Fruit fly (Drosophila melanogaster) whole organism, wandering third instar larva: Measurements from ENCODE around the gene Gug.

Source experiments
- Abd-B ChIP-seq: fragments of >200 bp; optimal IDR thresholded peaks from 2 replicates; lab custom pipeline; 2017; ENCODE audit warnings: missing biosample characterization, missing genetic modification characterization
- CG32264 ChIP-seq: fragments of 200-800 bp; sonication (Bioruptor generic); optimal IDR thresholded peaks from 2 replicates; lab custom pipeline; 2016; ENCODE audit warnings: missing biosample characterization, missing genetic modification characterization
- CG9705 ChIP-seq: fragments of 200-800 bp; sonication (Bioruptor generic); optimal IDR thresholded peaks from 2 replicates; lab custom pipeline; 2018; ENCODE audit warnings: missing biosample characterization, mild to moderate bottlenecking, missing genetic modification characterization
- Dfd ChIP-seq: fragments of >200 bp; optimal IDR thresholded peaks from 2 replicates; lab custom pipeline; 2017; ENCODE audit warnings: missing biosample characterization, missing genetic modification characterization
- Dif ChIP-seq: fragments of 200-275, 200-300 bp; sonication (Bioruptor generic); optimal IDR thresholded peaks from 2 replicates; lab custom pipeline; 2018; ENCODE audit warnings: missing biosample characterization, missing genetic modification characterization; ENCODE audit not compliant: partially characterized antibody
- GATAd ChIP-seq: sonication (Bioruptor generic); optimal IDR thresholded peaks from 2 replicates; lab custom pipeline; 2016; ENCODE audit warnings: missing biosample characterization, missing genetic modification characterization
- HLH106 ChIP-seq: fragments of 200-800 bp; optimal IDR thresholded peaks from 3 replicates; lab custom pipeline; 2019; ENCODE audit warnings: missing biosample characterization, mild to moderate bottlenecking, missing genetic modification characterization, moderate library complexity
- Hnf4 ChIP-seq: fragments of 200-800 bp; sonication (Bioruptor generic); optimal IDR thresholded peaks from 2 replicates; lab custom pipeline; 2016; ENCODE audit warnings: missing biosample characterization, mild to moderate bottlenecking, missing genetic modification characterization
- Hr78 ChIP-seq: fragments of >200 bp; optimal IDR thresholded peaks from 2 replicates; lab custom pipeline; 2017; ENCODE audit warnings: missing biosample characterization, missing genetic modification characterization
- Hr83 ChIP-seq: fragments of 200-300 bp; sonication (Bioruptor generic); optimal IDR thresholded peaks from 2 replicates; lab custom pipeline; 2016; ENCODE audit warnings: missing biosample characterization, mild to moderate bottlenecking, missing genetic modification characterization, moderate library complexity; ENCODE audit not compliant: poor library complexity, severe bottlenecking
- Jra ChIP-seq: sonication (Bioruptor generic); optimal IDR thresholded peaks from 2 replicates; lab custom pipeline; 2016; ENCODE audit warnings: missing biosample characterization, missing genetic modification characterization
- Mio ChIP-seq: sonication (Bioruptor generic); optimal IDR thresholded peaks from 2 replicates; lab custom pipeline; 2016; ENCODE audit warnings: missing biosample characterization, missing genetic modification characterization
- Myc ChIP-seq: fragments of >200 bp; optimal IDR thresholded peaks from 2 replicates; lab custom pipeline; 2017
- N ChIP-seq: fragments of >200 bp; optimal IDR thresholded peaks from 2 replicates; lab custom pipeline; 2018; ENCODE audit warnings: missing biosample characterization, missing external identifiers, missing genetic modification characterization
- OdsH ChIP-seq: fragments of 200-800 bp; sonication (Bioruptor generic); optimal IDR thresholded peaks from 2 replicates; lab custom pipeline; 2016; ENCODE audit warnings: missing biosample characterization, mild to moderate bottlenecking, missing genetic modification characterization
- Rel ChIP-seq, 2 experiments: fragments of 200-800 bp; sonication (Bioruptor generic) in 1 of 2; optimal IDR thresholded peaks; 2 replicates in 1 of 2; 3 replicates in 1 of 2; lab custom pipeline; 2016 to 2019; ENCODE audit warnings: mild to moderate bottlenecking in 2 of 2, missing biosample characterization in 2 of 2, missing genetic modification characterization in 2 of 2, moderate library complexity in 1 of 2
- Sp1 ChIP-seq: fragments of 200-800 bp; sonication (Bioruptor generic); optimal IDR thresholded peaks from 3 replicates; lab custom pipeline; 2019; ENCODE audit warnings: missing biosample characterization, mild to moderate bottlenecking, missing genetic modification characterization, moderate library complexity
- br ChIP-seq: fragments of 200-800 bp; sonication (Bioruptor generic); optimal IDR thresholded peaks from 2 replicates; lab custom pipeline; 2016; ENCODE audit warnings: missing biosample characterization, missing genetic modification characterization
- brk ChIP-seq: fragments of 200-800 bp; sonication (Bioruptor generic); optimal IDR thresholded peaks from 2 replicates; lab custom pipeline; 2016; ENCODE audit warnings: missing biosample characterization, mild to moderate bottlenecking, missing genetic modification characterization
- dmrt93B ChIP-seq: fragments of 200-800 bp; sonication (Bioruptor generic); optimal IDR thresholded peaks from 2 replicates; lab custom pipeline; 2018; ENCODE audit warnings: missing biosample characterization, mild to moderate bottlenecking, missing genetic modification characterization
- dsf ChIP-seq: sonication (Bioruptor generic); optimal IDR thresholded peaks from 2 replicates; lab custom pipeline; 2016; ENCODE audit warnings: missing biosample characterization, missing genetic modification characterization, borderline replicate concordance
- ey ChIP-seq: fragments of 200-800 bp; sonication (Bioruptor generic); optimal IDR thresholded peaks from 2 replicates; lab custom pipeline; 2016; ENCODE audit warnings: missing biosample characterization, missing genetic modification characterization
- foxo ChIP-seq, 2 experiments: fragments of 200-800 bp; sonication (Bioruptor generic); optimal IDR thresholded peaks; 2 replicates in 1 of 2; 3 replicates in 1 of 2; lab custom pipeline; 2016 to 2017; ENCODE audit warnings: missing biosample characterization in 2 of 2, missing genetic modification characterization in 2 of 2
- fru ChIP-seq: fragments of 200-800 bp; sonication (Bioruptor generic); optimal IDR thresholded peaks from 3 replicates; lab custom pipeline; 2016; ENCODE audit warnings: missing biosample characterization, mild to moderate bottlenecking, missing genetic modification characterization
- h ChIP-seq: fragments of 200-800 bp; sonication (Bioruptor generic); optimal IDR thresholded peaks from 3 replicates; lab custom pipeline; 2016; ENCODE audit warnings: missing biosample characterization, mild to moderate bottlenecking, missing genetic modification characterization
- jim ChIP-seq: fragments of 175-275, 200-325 bp; sonication (Bioruptor generic); optimal IDR thresholded peaks from 2 replicates; lab custom pipeline; 2016; ENCODE audit warnings: missing biosample characterization, mild to moderate bottlenecking, missing genetic modification characterization
- lola ChIP-seq: fragments of >200 bp; optimal IDR thresholded peaks from 2 replicates; lab custom pipeline; 2017; ENCODE audit warnings: missing biosample characterization, missing genetic modification characterization
- pan ChIP-seq: fragments of >200 bp; optimal IDR thresholded peaks from 2 replicates; lab custom pipeline; 2017
- psq ChIP-seq: fragments of 200-800 bp; sonication (Bioruptor generic); optimal IDR thresholded peaks from 3 replicates; lab custom pipeline; 2017; ENCODE audit warnings: missing biosample characterization, mild to moderate bottlenecking, missing genetic modification characterization, moderate library complexity
- rgr ChIP-seq: fragments of 200-800 bp; sonication (Bioruptor generic); optimal IDR thresholded peaks from 3 replicates; lab custom pipeline; 2016; ENCODE audit warnings: missing biosample characterization, mild to moderate bottlenecking, missing genetic modification characterization
- sage ChIP-seq: fragments of 200-800 bp; sonication (Bioruptor generic); optimal IDR thresholded peaks from 2 replicates; lab custom pipeline; 2016; ENCODE audit warnings: missing biosample characterization, mild to moderate bottlenecking, missing genetic modification characterization
- sv ChIP-seq: fragments of 200-800 bp; sonication (Bioruptor generic); optimal IDR thresholded peaks from 3 replicates; lab custom pipeline; 2016; ENCODE audit warnings: missing biosample characterization, missing genetic modification characterization
- tai ChIP-seq: sonication (Bioruptor generic); optimal IDR thresholded peaks from 2 replicates; lab custom pipeline; 2016; ENCODE audit warnings: missing biosample characterization, missing genetic modification characterization
- usp ChIP-seq: fragments of >200 bp; optimal IDR thresholded peaks from 2 replicates; lab custom pipeline; 2017; ENCODE audit warnings: missing biosample characterization, missing genetic modification characterization
- woc ChIP-seq: sonication (Bioruptor generic); optimal IDR thresholded peaks from 2 replicates; lab custom pipeline; 2016; ENCODE audit warnings: missing biosample characterization, mild to moderate bottlenecking, missing genetic modification characterization

Gug gene

DNA sequence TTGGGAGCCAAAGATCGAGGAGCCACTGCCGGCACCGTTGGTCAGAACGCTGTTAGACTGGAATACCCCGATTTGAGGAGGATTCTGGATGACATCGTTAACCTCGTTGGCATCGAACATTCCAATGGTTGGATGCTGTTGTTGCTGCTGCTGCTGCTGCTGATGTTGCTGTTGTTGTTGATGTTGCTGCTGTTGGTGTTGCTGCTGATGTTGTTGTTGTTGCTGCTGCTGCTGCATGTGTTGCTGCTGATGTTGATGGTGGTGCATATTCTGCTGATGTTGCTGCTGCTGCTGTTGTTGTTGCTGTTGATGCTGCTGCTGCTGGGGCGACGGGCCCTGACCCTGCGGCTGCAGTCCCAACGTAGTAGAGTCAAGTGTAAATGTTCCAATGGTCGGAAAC is 12.1 kb upstream of the Gug start:
- TF ChIP-seq pan (lab: Kevin White, UChicago) (no peak), jim (GFP tag; lab: Kevin White, UChicago) (no peak), Rel (GFP tag; optimal IDR thresholded peaks at IDR 0.05; lab: Kevin White, UChicago) (no peak), Rel (tag; optimal IDR thresholded peaks at IDR 0.05; lab: Kevin White, UChicago) (no peak), Dfd (GFP tag; lab: Kevin White, UChicago) (peak; percentile 98), HLH106 (tag; lab: Kevin White, UChicago) (no peak), Myc (no peak)
- TF ChIP-seq, all 38 proteins: peak for 1

DNA sequence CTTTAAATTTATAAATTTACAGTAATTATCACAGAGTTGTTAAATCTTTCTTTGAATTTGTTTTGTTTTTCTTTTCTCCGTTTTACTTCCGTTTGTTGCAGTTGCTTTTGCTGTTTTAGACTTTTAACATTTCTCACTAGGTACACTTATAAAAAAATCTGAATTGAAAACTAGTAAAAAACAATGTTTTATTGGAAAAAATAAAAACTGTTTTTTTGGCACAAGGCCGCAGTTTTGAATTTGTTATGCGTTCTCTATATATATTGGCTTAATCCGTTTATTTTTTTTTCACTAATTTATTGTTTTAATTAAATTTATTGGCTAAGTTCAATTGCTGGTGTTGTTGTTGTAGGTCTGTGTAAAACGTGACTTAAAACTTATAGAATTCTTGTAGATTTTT is 9.6 kb upstream of the Gug start:
- TF ChIP-seq ey (GFP tag; lab: Kevin White, UChicago) (no peak), pan (lab: Kevin White, UChicago) (no peak), Hr78 (GFP tag; lab: Kevin White, UChicago) (no peak), woc (no peak), sage (no peak), CG9705 (GFP tag; lab: Kevin White, UChicago) (no peak), br (GFP tag; lab: Kevin White, UChicago) (no peak), GATAd (GFP tag; lab: Kevin White, UChicago) (no peak), OdsH (no peak), foxo (GFP tag; optimal IDR thresholded peaks at IDR 0.05; lab: Kevin White, UChicago) (no peak), Hr83 (GFP tag; lab: Kevin White, UChicago) (no peak), CG32264 (GFP tag; lab: Kevin White, UChicago) (no peak), tai (GFP tag; lab: Kevin White, UChicago) (no peak), Hnf4 (GFP tag; lab: Kevin White, UChicago) (no peak), usp (no peak), Myc (no peak), Dif (GFP tag; lab: Kevin White, UChicago) (no peak), dmrt93B (GFP tag; lab: Kevin White, UChicago) (no peak), jim (GFP tag; lab: Kevin White, UChicago) (no peak), psq (no peak)

dm6 chr3L:8440771-8441549 is 8.8 kb upstream of the Gug start:
- TF ChIP-seq jim (GFP tag; lab: Kevin White, UChicago) (peak; percentile 40), lola (GFP tag; lab: Kevin White, UChicago) (no peak), dsf (GFP tag; lab: Kevin White, UChicago) (no peak), foxo (GFP tag; optimal IDR thresholded peaks at IDR 0.05; lab: Kevin White, UChicago) (peak in 1 of 2 experiments; percentile 47), Sp1 (peak; percentile 90), CG32264 (GFP tag; lab: Kevin White, UChicago) (peak; percentile 24), GATAd (GFP tag; lab: Kevin White, UChicago) (peak; percentile 16), CG9705 (GFP tag; lab: Kevin White, UChicago) (peak; percentile 42)

- TF ChIP-seq lola (GFP tag; lab: Kevin White, UChicago) (no peak), Dfd (GFP tag; lab: Kevin White, UChicago) (peak; percentile 38), pan (lab: Kevin White, UChicago) (no peak), brk (GFP tag; lab: Kevin White, UChicago) (peak; percentile 83), Rel (GFP tag; optimal IDR thresholded peaks at IDR 0.05; lab: Kevin White, UChicago) (no peak), Rel (tag; optimal IDR thresholded peaks at IDR 0.05; lab: Kevin White, UChicago) (peak; percentile 64), OdsH (peak; percentile 76), Myc (no peak), br (GFP tag; lab: Kevin White, UChicago) (peak; percentile 87), h (GFP tag; lab: Kevin White, UChicago) (peak; percentile 87), Hr83 (GFP tag; lab: Kevin White, UChicago) (peak; percentile 97), CG32264 (GFP tag; lab: Kevin White, UChicago) (peak; percentile 63), jim (GFP tag; lab: Kevin White, UChicago) (peak; percentile 84), GATAd (GFP tag; lab: Kevin White, UChicago) (peak; percentile 45), HLH106 (tag; lab: Kevin White, UChicago) (peak; percentile 75), Hr78 (GFP tag; lab: Kevin White, UChicago) (no peak), foxo (GFP tag; optimal IDR thresholded peaks at IDR 0.05; lab: Kevin White, UChicago) (peak in 1 of 2 experiments; percentile 89), woc (peak; percentile 54), Abd-B (GFP tag; lab: Kevin White, UChicago) (no peak), Jra (GFP tag; lab: Kevin White, UChicago) (peak; percentile 72), Hnf4 (GFP tag; lab: Kevin White, UChicago) (peak; percentile 91), Mio (GFP tag; lab: Kevin White, UChicago) (peak; percentile 60), rgr (GFP tag; lab: Kevin White, UChicago) (peak; percentile 90), Sp1 (peak; percentile 82), dsf (GFP tag; lab: Kevin White, UChicago) (peak; percentile 44), ey (GFP tag; lab: Kevin White, UChicago) (peak; percentile 81), CG9705 (GFP tag; lab: Kevin White, UChicago) (peak; percentile 58), Dif (GFP tag; lab: Kevin White, UChicago) (no peak), sage (peak; percentile 45), fru (peak; percentile 83), psq (peak; percentile 68), sv (peak; percentile 84), N (GFP tag; lab: Kevin White, UChicago) (peak; percentile 62), usp (no peak)
Observed at dm6 chr3L:8441745-8442575, 7.8 kb upstream of the Gug start, which contains the start of gene Unr. TSS of gene Unr (minus strand) at chr3L:8442381.
